Worm (Caenorhabditis elegans) whole organism, L4/young adult: ENCODE measurements around the gene T23F2.5.

Experiments used
- W03F9.2 ChIP-seq: fragments of 150-350 bp; optimal IDR thresholded peaks from 2 replicates; lab custom pipeline; 2014; ENCODE audit warnings: missing biosample characterization, missing genetic modification characterization
- dao-5 ChIP-seq: sonication (generic microtip); optimal IDR thresholded peaks from 2 replicates; lab custom pipeline; 2016; ENCODE audit warnings: missing genotype, missing genetic modification characterization, moderate library complexity, missing compliant biosample characterization
- him-1 ChIP-seq: sonication (generic microtip); optimal IDR thresholded peaks from 2 replicates; lab custom pipeline; 2016; ENCODE audit warnings: missing genotype, missing genetic modification reagents, missing genetic modification characterization, missing compliant biosample characterization

T23F2.5 gene

ce11 chrX:5517063-5517462 lies at the start of gene T23F2.5:
Gene T23F2.5, minus strand, starts transcription at chrX:5517163.
- TF ChIP-seq dao-5 (tag; lab: Kevin White, UChicago) = no peak
- no peak for TF ChIP-seq W03F9.2
- TF ChIP-seq him-1 (tag; lab: Kevin White, UChicago) = no peak

DNA sequence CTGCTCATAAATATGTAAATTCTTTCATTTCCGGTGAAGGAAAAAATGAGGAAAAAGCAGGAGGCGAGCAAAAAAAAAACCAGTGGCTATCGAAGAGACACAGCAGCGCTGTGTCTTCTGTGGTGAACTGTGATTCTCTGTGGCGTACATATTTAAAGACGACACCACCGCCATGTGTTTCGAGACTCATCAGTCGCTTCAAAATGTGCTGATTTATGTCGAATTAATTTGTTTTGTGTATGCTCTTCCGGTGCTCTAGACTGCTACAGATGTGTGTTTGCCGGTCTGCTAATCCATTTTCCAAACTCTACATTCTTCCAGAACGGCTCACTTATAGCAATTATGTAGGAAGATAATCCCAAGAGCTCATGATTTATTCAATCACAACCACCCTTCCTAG lies 48.5 kb upstream of the T23F2.5 start:
- no peak for TF ChIP-seq him-1 (tag; lab: Kevin White, UChicago)
- TF ChIP-seq W03F9.2 = no peak
- no peak for TF ChIP-seq dao-5 (tag; lab: Kevin White, UChicago)

ce11 chrX:5557966-5558365 lies 41.0 kb upstream of the T23F2.5 start, which contains the start of gene C38C5.1:
Gene C38C5.1, plus strand, starts transcription at chrX:5558055.
- no peak for TF ChIP-seq W03F9.2
- TF ChIP-seq dao-5 (tag; lab: Kevin White, UChicago) = no peak
- no peak for TF ChIP-seq him-1 (tag; lab: Kevin White, UChicago)

- TF ChIP-seq him-1 (tag; lab: Kevin White, UChicago) (no peak), dao-5 (tag; lab: Kevin White, UChicago) (no peak), W03F9.2 (no peak)
Observed at ce11 chrX:5555055-5555629, 38.2 kb upstream of the T23F2.5 start.

DNA sequence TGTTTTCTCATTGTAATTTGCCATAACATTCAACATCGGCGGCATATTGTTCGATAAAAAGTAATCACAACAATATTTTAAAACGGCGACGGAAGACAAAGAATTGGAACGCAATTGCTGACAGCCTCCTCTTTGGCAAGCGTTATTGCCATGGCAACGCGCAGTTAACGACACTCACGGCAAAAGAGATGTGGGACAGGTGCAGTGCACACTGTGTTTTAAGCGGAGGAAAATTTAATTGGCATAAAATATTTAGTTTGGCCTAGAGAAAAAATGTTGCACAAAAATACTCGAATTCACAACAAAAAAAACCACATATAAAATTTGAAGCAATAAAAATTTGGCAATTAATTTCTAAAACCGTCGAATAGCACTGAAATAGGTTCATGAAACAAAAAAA lies 35.7 kb upstream of the T23F2.5 start, which contains the start of gene ifta-1:
TSS of gene ifta-1 (minus strand) at position 101 of the 400 bp plus-strand sequence.
- no peak for TF ChIP-seq him-1 (tag; lab: Kevin White, UChicago)

- TF ChIP-seq dao-5 (tag; lab: Kevin White, UChicago) (no peak), W03F9.2 (no peak), him-1 (tag; lab: Kevin White, UChicago) (no peak)
Observed at ce11 chrX:5547828-5548227, 30.9 kb upstream of the T23F2.5 start.

ce11 chrX:5543651-5544050 lies 26.7 kb upstream of the T23F2.5 start, which contains the start of gene C54G7.1:
Gene C54G7.1, plus strand, starts transcription at chrX:5543951.
- TF ChIP-seq W03F9.2 (no peak), dao-5 (tag; lab: Kevin White, UChicago) (no peak), him-1 (tag; lab: Kevin White, UChicago) (no peak)

DNA sequence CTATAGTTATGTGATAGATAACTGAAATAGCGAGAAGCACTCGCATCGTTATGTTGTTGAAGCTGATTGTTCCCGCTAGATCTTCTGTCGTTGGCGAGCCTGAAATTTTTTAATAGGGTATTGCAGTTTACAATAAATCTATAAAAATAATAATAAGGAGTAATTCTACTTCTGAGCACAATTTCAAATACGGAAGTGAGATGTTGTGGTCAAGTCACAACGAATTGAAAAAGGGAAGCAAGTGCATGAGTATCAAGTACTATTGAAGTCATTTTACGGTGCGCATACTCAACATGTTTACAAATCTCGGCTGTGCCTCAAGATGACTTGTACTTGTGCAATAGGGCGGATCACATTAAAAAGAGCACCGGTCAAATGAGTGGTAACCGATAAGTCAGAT lies 21.5 kb upstream of the T23F2.5 start, which contains the start of gene lgx-1:
TSS of gene lgx-1 (minus strand) at position 101 of the 400 bp plus-strand sequence.
- no peak for TF ChIP-seq dao-5 (tag; lab: Kevin White, UChicago)
- TF ChIP-seq him-1 (tag; lab: Kevin White, UChicago) = no peak
- no peak for TF ChIP-seq W03F9.2

DNA sequence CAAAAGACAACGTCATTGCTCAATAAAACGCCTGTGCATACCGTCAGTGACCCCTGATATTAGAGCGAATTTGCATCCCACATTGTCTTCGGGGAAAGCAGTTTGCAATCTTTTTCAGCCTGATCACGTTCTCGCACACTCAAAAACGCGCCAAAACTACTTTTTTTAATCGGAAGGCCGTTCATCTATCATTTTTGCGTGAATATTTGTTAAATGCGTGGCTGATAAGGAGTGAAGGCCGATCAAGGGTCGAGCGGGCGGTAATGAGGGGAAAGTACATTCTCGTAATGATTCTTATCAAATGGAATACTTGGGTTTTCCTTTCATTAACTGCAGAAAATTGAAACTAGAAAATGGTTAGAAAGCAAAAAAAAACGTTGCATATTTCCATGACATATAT lies 7.3 kb upstream of the T23F2.5 start:
- TF ChIP-seq dao-5 (tag; lab: Kevin White, UChicago) (no peak), W03F9.2 (no peak)

DNA sequence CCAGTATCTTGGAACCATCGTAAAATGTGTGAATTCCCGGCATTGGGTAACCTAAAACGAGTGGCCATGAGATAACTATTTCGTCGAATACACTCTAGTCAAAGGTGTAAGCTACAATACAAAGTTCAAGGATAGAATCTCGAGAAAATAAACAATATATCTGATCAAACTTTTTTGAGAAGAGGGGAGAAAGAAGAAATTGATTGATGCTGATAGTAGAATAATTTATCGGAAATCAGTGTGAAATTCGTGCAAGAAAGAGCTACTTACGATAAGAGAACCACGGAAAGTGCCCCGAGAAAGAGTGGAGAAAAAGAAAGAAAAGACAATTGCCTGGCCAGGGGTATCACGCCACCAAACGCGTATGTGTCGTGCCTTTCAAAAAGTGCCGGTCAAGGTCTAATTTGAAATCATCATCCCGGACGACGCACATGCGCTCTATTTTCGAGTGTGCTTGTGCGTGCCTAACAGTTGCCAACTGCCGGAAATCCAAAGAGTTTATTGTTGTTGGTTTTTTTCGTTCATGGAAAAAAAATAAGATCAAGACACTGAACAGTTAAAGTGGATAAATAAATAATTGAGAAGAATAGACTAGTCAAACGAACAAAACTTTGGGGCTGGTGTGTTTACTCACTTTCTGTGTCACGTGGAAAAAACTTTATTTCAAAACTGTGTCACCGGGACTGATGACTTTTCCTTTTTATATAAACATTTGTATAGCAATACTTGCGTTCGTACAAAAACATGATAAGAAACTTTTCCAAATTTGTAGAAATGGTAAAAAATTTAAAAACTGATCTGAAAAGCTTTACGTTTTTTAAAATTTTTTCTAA lies 6.0 kb upstream of the T23F2.5 start, which contains the start of gene mboa-3:
TSS of gene mboa-3 (minus strand) at position 51 of the 833 bp plus-strand sequence.
- no peak for TF ChIP-seq dao-5 (tag; lab: Kevin White, UChicago)
- no peak for TF ChIP-seq him-1 (tag; lab: Kevin White, UChicago)
- TF ChIP-seq W03F9.2 = no peak

ce11 chrX:5519567-5519966 lies 2.6 kb upstream of the T23F2.5 start:
- TF ChIP-seq W03F9.2 (no peak), him-1 (tag; lab: Kevin White, UChicago) (no peak), dao-5 (tag; lab: Kevin White, UChicago) (no peak)

DNA sequence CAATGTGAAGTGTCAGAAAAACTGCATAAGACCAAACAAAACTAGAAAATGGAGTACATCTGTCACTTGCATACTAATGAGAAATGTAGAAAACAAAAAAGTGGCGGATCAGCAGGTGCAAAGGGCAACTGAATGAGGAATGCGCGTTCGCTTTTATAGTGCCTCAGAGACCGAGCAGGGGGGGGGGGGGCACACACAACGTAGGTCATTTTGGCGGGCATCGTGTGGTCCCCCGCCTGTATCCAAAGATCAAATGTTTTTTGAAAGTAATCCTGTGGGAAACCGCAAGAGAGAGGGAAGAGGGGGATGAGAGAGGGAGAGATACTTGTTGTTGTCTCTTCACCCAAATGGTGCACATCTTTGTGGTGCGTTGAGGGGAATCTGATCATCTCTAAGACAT lies 1.4 kb upstream of the T23F2.5 start:
- TF ChIP-seq W03F9.2 = no peak
- TF ChIP-seq dao-5 (tag; lab: Kevin White, UChicago) = no peak
- no peak for TF ChIP-seq him-1 (tag; lab: Kevin White, UChicago)

- TF ChIP-seq him-1 (tag; lab: Kevin White, UChicago) (no peak), dao-5 (tag; lab: Kevin White, UChicago) (no peak), W03F9.2 (no peak)
Observed at ce11 chrX:5517844-5518243, 881 bp upstream of the T23F2.5 start.

- TF ChIP-seq dao-5 (tag; lab: Kevin White, UChicago) (no peak), him-1 (tag; lab: Kevin White, UChicago) (no peak), W03F9.2 (no peak)
Observed at ce11 chrX:5516365-5516764, 598 bp downstream of the T23F2.5 start.
